Worm (Caenorhabditis elegans) whole organism, L1 larva: ENCODE measurements around the gene C45B11.2.

Experiments
- F16B12.6 ChIP-seq: fragments of 150-350 bp; optimal IDR thresholded peaks from 2 replicates; lab custom pipeline; 2014; ENCODE audit warnings: missing biosample characterization, missing genetic modification characterization
- Y116A8C.19 ChIP-seq: sonication (generic microtip); optimal IDR thresholded peaks from 2 replicates; lab custom pipeline; 2016; ENCODE audit warnings: missing compliant biosample characterization, missing genetic modification characterization, borderline replicate concordance
- aha-1 ChIP-seq: fragments of 150-350 bp; optimal IDR thresholded peaks from 2 replicates; lab custom pipeline; 2014; ENCODE audit warnings: missing biosample characterization, missing genetic modification characterization
- alr-1 ChIP-seq: fragments of 200-800 bp; sonication (Bioruptor generic); optimal IDR thresholded peaks from 2 replicates; lab custom pipeline; 2018; ENCODE audit warnings: borderline replicate concordance, mild to moderate bottlenecking, missing genetic modification characterization, missing compliant biosample characterization
- aly-2 ChIP-seq: fragments of 150-350 bp; optimal IDR thresholded peaks from 2 replicates; lab custom pipeline; 2014; ENCODE audit warnings: missing biosample characterization, missing genetic modification characterization
- blmp-1 ChIP-seq: fragments of 150-350 bp; optimal IDR thresholded peaks from 2 replicates; lab custom pipeline; 2014; ENCODE audit warnings: missing biosample characterization, missing genetic modification characterization
- ceh-8 ChIP-seq: fragments of 200-800 bp; sonication (Bioruptor generic); optimal IDR thresholded peaks from 2 replicates; lab custom pipeline; 2018; ENCODE audit warnings: mild to moderate bottlenecking, missing genetic modification characterization, moderate library complexity, missing compliant biosample characterization
- ceh-82 ChIP-seq, 3 experiments: fragments of 150-350 bp in 1 of 3; sonication (generic microtip) in 2 of 3; optimal IDR thresholded peaks; 2 replicates each; lab custom pipeline; 2014 to 2017; ENCODE audit warnings: missing biosample characterization in 3 of 3, missing genetic modification characterization in 3 of 3
- ceh-88 ChIP-seq: fragments of 200-800 bp; sonication (Bioruptor generic); IDR thresholded peaks from 2 replicates; pipeline ENCODE4 v1.3.6; 2022; ENCODE audit warnings: missing genetic modification characterization, missing compliant biosample characterization
- ceh-90 ChIP-seq: sonication (generic microtip); optimal IDR thresholded peaks from 2 replicates; lab custom pipeline; 2016; ENCODE audit warnings: missing genetic modification characterization, missing compliant biosample characterization
- ces-1 ChIP-seq: fragments of 150-350 bp; optimal IDR thresholded peaks from 2 replicates; lab custom pipeline; 2014; ENCODE audit warnings: missing biosample characterization, missing genetic modification reagents, missing genetic modification characterization
- dpl-1 ChIP-seq, 3 experiments: fragments of 150-350 bp in 2 of 3; sonication (generic microtip) in 1 of 3; optimal IDR thresholded peaks; 2 replicates each; lab custom pipeline; 2014 to 2017; ENCODE audit warnings: missing biosample characterization in 3 of 3, missing genetic modification characterization in 3 of 3, missing genetic modification reagents in 3 of 3
- dsc-1 ChIP-seq: sonication (generic microtip); optimal IDR thresholded peaks from 2 replicates; lab custom pipeline; 2016; ENCODE audit warnings: mild to moderate bottlenecking, missing genetic modification characterization, missing compliant biosample characterization
- efl-3 ChIP-seq: fragments of 200-800 bp; sonication (Bioruptor generic); optimal IDR thresholded peaks from 2 replicates; lab custom pipeline; 2018; ENCODE audit warnings: mild to moderate bottlenecking, missing genetic modification characterization, missing compliant biosample characterization
- egl-13 ChIP-seq: sonication (generic microtip); optimal IDR thresholded peaks from 2 replicates; lab custom pipeline; 2016; ENCODE audit warnings: missing genotype, missing genetic modification reagents, missing genetic modification characterization, missing compliant biosample characterization
- elt-2 ChIP-seq: sonication (generic microtip); optimal IDR thresholded peaks from 2 replicates; lab custom pipeline; 2016; ENCODE audit warnings: missing genetic modification characterization, mild to moderate bottlenecking, inconsistent platforms, missing compliant biosample characterization, missing genetic modification reagents
- elt-3 ChIP-seq, 6 experiments: fragments of 150-350 bp in 1 of 6; sonication (generic microtip); optimal IDR thresholded peaks; 2 replicates each; lab custom pipeline; 2017 to 2018; ENCODE audit warnings: missing biosample characterization in 6 of 6, missing genetic modification characterization in 6 of 6, inconsistent platforms in 1 of 6
- fkh-4 ChIP-seq: sonication (generic microtip); optimal IDR thresholded peaks from 2 replicates; lab custom pipeline; 2016; ENCODE audit warnings: missing compliant biosample characterization, missing genetic modification characterization, borderline replicate concordance
- fkh-8 ChIP-seq: sonication (generic microtip); optimal IDR thresholded peaks from 2 replicates; lab custom pipeline; 2016; ENCODE audit warnings: mild to moderate bottlenecking, missing genetic modification characterization, missing compliant biosample characterization
- fos-1 ChIP-seq: fragments of 150-350 bp; optimal IDR thresholded peaks from 2 replicates; lab custom pipeline; 2014; ENCODE audit warnings: missing biosample characterization, missing genetic modification characterization
- hlh-4 ChIP-seq: sonication (generic microtip); optimal IDR thresholded peaks from 2 replicates; lab custom pipeline; 2016; ENCODE audit warnings: mild to moderate bottlenecking, missing genetic modification characterization, missing compliant biosample characterization
- hpl-2 ChIP-seq: fragments of 150-350 bp; optimal IDR thresholded peaks from 2 replicates; lab custom pipeline; 2014; ENCODE audit warnings: missing biosample characterization, missing genetic modification reagents, missing genetic modification characterization
- jun-1 ChIP-seq: fragments of 150-350 bp; optimal IDR thresholded peaks from 2 replicates; lab custom pipeline; 2014; ENCODE audit warnings: missing biosample characterization, missing genetic modification reagents, missing genetic modification characterization
- lin-13 ChIP-seq: fragments of 150-350 bp; optimal IDR thresholded peaks from 2 replicates; lab custom pipeline; 2014; ENCODE audit warnings: missing biosample characterization, missing genetic modification reagents, missing genetic modification characterization
- lin-15B ChIP-seq: fragments of 150-350 bp; sonication (generic microtip); optimal IDR thresholded peaks from 3 replicates; lab custom pipeline; 2014; ENCODE audit warnings: missing biosample characterization, missing genetic modification characterization
- lin-39 ChIP-seq: fragments of 150-350 bp; optimal IDR thresholded peaks from 2 replicates; lab custom pipeline; 2014; ENCODE audit warnings: missing biosample characterization, missing genetic modification reagents, missing genetic modification characterization
- mab-9 ChIP-seq: fragments of 200-800 bp; sonication (Bioruptor generic); IDR thresholded peaks from 2 replicates; pipeline ENCODE4 v1.3.6; 2022; ENCODE audit warnings: missing genetic modification reagents, missing genetic modification characterization, missing compliant biosample characterization
- mef-2 ChIP-seq: fragments of 150-350 bp; optimal IDR thresholded peaks from 2 replicates; lab custom pipeline; 2014; ENCODE audit warnings: missing biosample characterization, missing genetic modification characterization
- nhr-12 ChIP-seq: sonication (generic microtip); optimal IDR thresholded peaks from 2 replicates; lab custom pipeline; 2017; ENCODE audit warnings: missing biosample characterization, missing genetic modification characterization
- nhr-19 ChIP-seq: fragments of 200-800 bp; sonication (Bioruptor generic); conservative IDR thresholded peaks from 2 replicates; pipeline ENCODE4 v1.3.6; 2022; ENCODE audit warnings: missing genetic modification characterization, missing compliant biosample characterization
- nhr-28 ChIP-seq: fragments of 150-350 bp; optimal IDR thresholded peaks from 2 replicates; lab custom pipeline; 2014; ENCODE audit warnings: missing biosample characterization, missing genetic modification characterization
- nhr-76 ChIP-seq: sonication (generic microtip); optimal IDR thresholded peaks from 2 replicates; lab custom pipeline; 2017; ENCODE audit warnings: missing biosample characterization, missing genetic modification characterization
- nhr-85 ChIP-seq: sonication (generic microtip); peaks from one replicate; lab custom pipeline; 2016; ENCODE audit warnings: missing genetic modification characterization, inconsistent platforms, missing compliant biosample characterization
- pax-3 ChIP-seq: fragments of 200-800 bp; sonication (Bioruptor generic); optimal IDR thresholded peaks from 2 replicates; lab custom pipeline; 2018; ENCODE audit warnings: mild to moderate bottlenecking, missing genetic modification characterization, moderate library complexity, missing compliant biosample characterization
- rnt-1 ChIP-seq: sonication (generic microtip); optimal IDR thresholded peaks from 2 replicates; lab custom pipeline; 2016; ENCODE audit warnings: mild to moderate bottlenecking, missing genetic modification characterization, moderate library complexity, missing compliant biosample characterization
- skn-1 ChIP-seq: fragments of 150-350 bp; optimal IDR thresholded peaks from 2 replicates; lab custom pipeline; 2014; ENCODE audit warnings: missing biosample characterization, missing genetic modification characterization
- sox-4 ChIP-seq: sonication (generic microtip); optimal IDR thresholded peaks from 2 replicates; lab custom pipeline; 2016; ENCODE audit warnings: missing genetic modification characterization, missing compliant biosample characterization
- sup-37 ChIP-seq: fragments of 200-800 bp; sonication (Bioruptor generic); optimal IDR thresholded peaks from 2 replicates; lab custom pipeline; 2018; ENCODE audit warnings: mild to moderate bottlenecking, missing genetic modification characterization, missing compliant biosample characterization
- swsn-7 ChIP-seq: sonication (generic microtip); optimal IDR thresholded peaks from 2 replicates; lab custom pipeline; 2016; ENCODE audit warnings: missing genetic modification characterization, missing compliant biosample characterization
- tbx-2 ChIP-seq: sonication (generic microtip); optimal IDR thresholded peaks from 2 replicates; lab custom pipeline; 2016; ENCODE audit warnings: missing genetic modification characterization, missing compliant biosample characterization
- tlp-1 ChIP-seq: fragments of 150-350 bp; optimal IDR thresholded peaks from 2 replicates; lab custom pipeline; 2014; ENCODE audit warnings: missing biosample characterization, missing genetic modification characterization
- unc-30 ChIP-seq: sonication (generic microtip); optimal IDR thresholded peaks from 2 replicates; lab custom pipeline; 2017; ENCODE audit warnings: missing biosample characterization, missing genetic modification characterization
- unc-86 ChIP-seq: sonication (generic microtip); optimal IDR thresholded peaks from 2 replicates; lab custom pipeline; 2016; ENCODE audit warnings: missing genetic modification characterization, missing compliant biosample characterization
- unc-98 ChIP-seq: fragments of 200-800 bp; sonication (Bioruptor generic); IDR thresholded peaks from 2 replicates; pipeline ENCODE4 v1.3.6; 2022; ENCODE audit warnings: missing genetic modification characterization, missing compliant biosample characterization
- vab-15 ChIP-seq: sonication (generic microtip); optimal IDR thresholded peaks from 2 replicates; lab custom pipeline; 2017; ENCODE audit warnings: missing genotype, mild to moderate bottlenecking, missing genetic modification characterization, missing compliant biosample characterization
- zag-1 ChIP-seq: fragments of 150-350 bp; optimal IDR thresholded peaks from 2 replicates; lab custom pipeline; 2014; ENCODE audit warnings: missing biosample characterization, missing genetic modification characterization
- zip-4 ChIP-seq: fragments of 200-800 bp; sonication (Bioruptor generic); optimal IDR thresholded peaks from 2 replicates; lab custom pipeline; 2018; ENCODE audit warnings: mild to moderate bottlenecking, missing genetic modification characterization, moderate library complexity, missing compliant biosample characterization
- ztf-11 ChIP-seq, 2 experiments: sonication (generic microtip); optimal IDR thresholded peaks; 2 replicates each; lab custom pipeline; 2016 to 2017; ENCODE audit warnings: missing genetic modification characterization in 2 of 2, missing biosample characterization in 1 of 2, missing compliant biosample characterization in 1 of 2
- ztf-4 ChIP-seq: fragments of 150-350 bp; optimal IDR thresholded peaks from 2 replicates; lab custom pipeline; 2014; ENCODE audit warnings: missing biosample characterization, missing genetic modification characterization

Gene C45B11.2

DNA sequence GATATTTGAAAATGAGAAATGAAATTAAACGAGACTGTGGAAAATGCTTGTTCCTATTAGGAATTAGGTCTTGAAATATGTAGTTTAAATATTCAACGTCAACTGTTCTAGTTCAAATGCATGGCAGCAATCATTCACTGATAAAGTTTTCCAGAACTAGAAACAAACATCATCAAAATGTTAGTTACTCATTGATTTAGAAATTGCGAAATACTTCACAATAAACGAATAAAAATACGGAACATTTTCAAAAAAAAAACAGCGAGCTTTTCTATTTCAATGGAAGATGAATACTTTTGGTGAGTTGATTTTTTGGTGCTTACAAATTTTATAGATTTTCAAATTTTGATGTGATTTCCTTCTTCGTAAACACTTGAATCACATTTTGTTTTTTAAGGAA is at the start of gene C45B11.2:
C45B11.2 (plus strand) TSS at position 173 of the 400 bp plus-strand sequence.
- TF ChIP-seq ceh-82 (tag; optimal IDR thresholded peaks at IDR 0.05; lab: Kevin White, UChicago), result no peak
- no peak for TF ChIP-seq tbx-2 (tag; lab: Kevin White, UChicago)
- TF ChIP-seq mab-9 (GFP tag; lab: Robert Waterston, UW), result no peak
- no peak for TF ChIP-seq nhr-12 (tag; lab: Kevin White, UChicago)
- no peak for TF ChIP-seq ceh-90 (tag; lab: Kevin White, UChicago)
- TF ChIP-seq zip-4, result no peak
- TF ChIP-seq dpl-1 (GFP tag; optimal IDR thresholded peaks at IDR 0.05; lab: Kevin White, UChicago), result no peak
- TF ChIP-seq F16B12.6, result no peak
- no peak for TF ChIP-seq sup-37
- no peak for TF ChIP-seq ztf-11 (tag; optimal IDR thresholded peaks at IDR 0.05; lab: Kevin White, UChicago)
- TF ChIP-seq fos-1 (tag; lab: Kevin White, UChicago), result no peak
- TF ChIP-seq, all 84 proteins: peak for 0

DNA sequence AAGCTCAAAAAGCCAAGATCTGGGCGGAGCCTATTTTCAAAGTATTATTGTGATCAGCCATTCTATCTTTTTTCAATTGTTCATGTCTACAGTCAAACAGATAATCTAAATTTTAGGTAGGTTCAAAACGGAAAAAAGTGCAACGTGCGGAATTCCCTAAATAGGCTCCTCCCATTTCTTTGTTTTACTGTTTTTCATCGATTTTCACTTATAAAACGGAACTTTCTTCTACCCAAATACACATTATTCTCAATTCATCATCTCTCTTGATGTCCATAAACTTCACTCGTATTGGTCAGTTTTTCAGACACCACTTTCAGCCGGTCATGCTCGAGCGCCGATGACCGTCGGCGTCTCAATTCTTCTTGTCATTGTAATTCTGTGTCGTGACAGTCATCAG is 43.7 kb upstream of the C45B11.2 start, which contains the start of gene F53B7.7:
F53B7.7 (plus strand) TSS at position 301 of the 400 bp plus-strand sequence.
- TF ChIP-seq zag-1 (tag; lab: Kevin White, UChicago) (no peak), alr-1 (tag; lab: Kevin White, UChicago) (no peak), nhr-28 (no peak), dsc-1 (tag; lab: Kevin White, UChicago) (no peak), nhr-85 (peak; percentile 53)

DNA sequence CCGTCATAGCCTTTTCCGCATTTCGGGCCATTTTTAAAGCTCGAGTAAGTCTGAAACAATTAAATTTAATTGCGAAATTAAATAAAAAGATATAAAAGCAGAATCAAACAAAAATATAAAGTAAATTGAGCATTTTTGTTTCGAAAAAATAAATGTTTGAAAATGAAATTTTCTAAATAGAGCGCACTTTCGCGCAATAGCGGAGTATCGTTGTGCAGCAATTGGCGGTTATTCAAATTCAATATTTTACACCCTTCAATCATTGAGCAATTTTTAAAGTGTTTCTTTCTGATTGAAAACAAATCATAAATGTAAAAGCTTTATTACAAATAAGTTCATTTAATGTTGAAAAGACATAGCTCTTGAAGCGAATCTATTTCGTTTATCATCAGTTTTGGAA is 41.9 kb upstream of the C45B11.2 start, which contains the start of gene isy-1:
isy-1 (minus strand) TSS at position 50 of the 400 bp plus-strand sequence.
- TF ChIP-seq ceh-90 (tag; lab: Kevin White, UChicago) (no peak), sup-37 (no peak), skn-1 (tag; lab: Kevin White, UChicago) (peak; percentile 88), ces-1 (no peak), nhr-19 (GFP tag; lab: Robert Waterston, UW) (peak; percentile 73), elt-3 (tag; optimal IDR thresholded peaks at IDR 0.05; lab: Kevin White, UChicago) (peak in 2 of 6 experiments; percentile 31 to 59), lin-39 (no peak), mef-2 (no peak), vab-15 (no peak), swsn-7 (tag; lab: Kevin White, UChicago) (peak; percentile 66), pax-3 (tag; lab: Kevin White, UChicago) (peak; percentile 24), fkh-8 (peak; percentile 61), hlh-4 (tag; lab: Kevin White, UChicago) (no peak), rnt-1 (tag; lab: Kevin White, UChicago) (peak; percentile 69), ceh-8 (GFP tag; lab: Kevin White, UChicago) (peak; percentile 17), jun-1 (peak; percentile 23), fkh-4 (tag; lab: Kevin White, UChicago) (no peak), elt-2 (tag; lab: Kevin White, UChicago) (no peak), Y116A8C.19 (tag; lab: Kevin White, UChicago) (no peak), hpl-2 (GFP tag; lab: Kevin White, UChicago) (no peak), ceh-82 (tag; optimal IDR thresholded peaks at IDR 0.05; lab: Kevin White, UChicago) (peak; percentile 37 to 75 (median 71)), ceh-88 (GFP tag; lab: Robert Waterston, UW) (no peak), F16B12.6 (peak; percentile 30), dsc-1 (tag; lab: Kevin White, UChicago) (peak; percentile 60), sox-4 (tag; lab: Kevin White, UChicago) (peak; percentile 42), lin-15B (tag; lab: Kevin White, UChicago) (peak; percentile 91), ztf-4 (tag; lab: Kevin White, UChicago) (no peak), tlp-1 (tag; lab: Kevin White, UChicago) (no peak), egl-13 (tag; lab: Kevin White, UChicago) (peak; percentile 25), unc-86 (tag; lab: Kevin White, UChicago) (peak; percentile 45), blmp-1 (tag; lab: Kevin White, UChicago) (peak; percentile 93), efl-3 (GFP tag; lab: Kevin White, UChicago) (no peak), nhr-76 (no peak), unc-30 (tag; lab: Kevin White, UChicago) (no peak), aha-1 (tag; lab: Kevin White, UChicago) (no peak), lin-13 (peak; percentile 48), unc-98 (GFP tag; lab: Robert Waterston, UW) (no peak), alr-1 (tag; lab: Kevin White, UChicago) (no peak), aly-2 (tag; lab: Kevin White, UChicago) (no peak)
